Worm (Caenorhabditis elegans) whole organism, L3 larva: ENCODE data around the gene Y73B6BL.31.

Source experiments
- ZK546.5 ChIP-seq: sonication (generic microtip); optimal IDR thresholded peaks from 2 replicates; lab custom pipeline; 2017; ENCODE audit warnings: missing biosample characterization, missing genetic modification characterization
- aly-2 ChIP-seq: fragments of 150-350 bp; optimal IDR thresholded peaks from 2 replicates; lab custom pipeline; 2014; ENCODE audit warnings: missing biosample characterization, missing genetic modification characterization
- daf-12 ChIP-seq: fragments of 150-350 bp; optimal IDR thresholded peaks from 2 replicates; lab custom pipeline; 2014; ENCODE audit warnings: missing biosample characterization, missing genetic modification reagents, missing genetic modification characterization
- egl-27 ChIP-seq: sonication (generic microtip); optimal IDR thresholded peaks from 4 replicates; lab custom pipeline; 2017; ENCODE audit warnings: missing biosample characterization, missing genetic modification reagents, missing genetic modification characterization
- fos-1 ChIP-seq: fragments of 150-350 bp; optimal IDR thresholded peaks from 2 replicates; lab custom pipeline; 2014; ENCODE audit warnings: missing biosample characterization, missing genetic modification characterization
- pha-4 ChIP-seq: fragments of 150-350 bp; optimal IDR thresholded peaks from 2 replicates; lab custom pipeline; 2014; ENCODE audit warnings: missing biosample characterization, missing genetic modification reagents, missing genetic modification characterization
- unc-39 ChIP-seq: sonication (generic microtip); optimal IDR thresholded peaks from 4 replicates; lab custom pipeline; 2017; ENCODE audit warnings: missing biosample characterization, missing genetic modification characterization
- unc-62 ChIP-seq: fragments of 150-350 bp; sonication (generic microtip); optimal IDR thresholded peaks from 4 replicates; lab custom pipeline; 2014; ENCODE audit warnings: missing biosample characterization, missing genetic modification reagents, missing genetic modification characterization

DNA sequence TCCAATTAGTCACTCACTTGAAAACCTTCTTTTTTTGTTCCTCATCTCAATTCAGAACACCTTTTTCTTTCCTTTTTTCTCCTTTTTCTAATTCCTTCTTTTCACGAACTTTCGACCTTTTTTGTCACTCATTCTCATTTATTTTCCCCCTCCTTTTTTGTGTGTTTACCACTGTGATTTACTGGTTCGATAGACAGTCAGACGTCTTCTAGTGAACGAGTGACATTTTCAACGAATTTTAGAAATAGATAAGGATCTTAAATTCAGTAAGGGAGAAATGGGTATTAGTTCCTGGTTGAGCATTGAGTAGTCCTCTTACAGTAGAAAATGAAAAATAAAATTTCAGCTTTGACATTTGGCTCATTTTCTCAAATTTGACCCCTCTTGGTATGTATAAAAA, 50.2 kb downstream of the Y73B6BL.31 start:
- no peak for TF ChIP-seq unc-62 (GFP tag; lab: Kevin White, UChicago)
- no peak for TF ChIP-seq egl-27
- no peak for TF ChIP-seq unc-39 (tag; lab: Kevin White, UChicago)
- no peak for TF ChIP-seq ZK546.5 (tag; lab: Kevin White, UChicago)
- no peak for TF ChIP-seq aly-2
- TF ChIP-seq pha-4, result no peak
- TF ChIP-seq daf-12 (tag; lab: Kevin White, UChicago), result no peak
- no peak for TF ChIP-seq fos-1 (tag; lab: Kevin White, UChicago)
